Worm (Caenorhabditis elegans): ENCODE data around the gene cpr-1.

The cpr-1 gene

ce11 chrV:11985384-11985783 lies 10.0 kb downstream of the cpr-1 start, which contains the start of gene mans-2:
TSS of gene mans-2 (minus strand) at chrV:11985484.
- no peak for TF ChIP-seq T22C8.4 (GFP tag; IDR thresholded peaks at IDR 0.05)
- TF ChIP-seq flt-1 (GFP tag; IDR thresholded peaks at IDR 0.05) = no peak
- no peak for TF ChIP-seq med-1 (GFP tag; optimal IDR thresholded peaks at IDR 0.05; ENCODE audit: insufficient read depth)
- TF ChIP-seq ztf-23 (GFP tag; IDR thresholded peaks at IDR 0.05) = no peak
- TF ChIP-seq ref-1 (GFP tag; conservative IDR thresholded peaks at IDR 0.05) = no peak
- TF ChIP-seq tab-1 (GFP tag; IDR thresholded peaks at IDR 0.05) = no peak
- TF ChIP-seq cog-1 (tag; optimal IDR thresholded peaks at IDR 0.05) = no peak
- no peak for TF ChIP-seq ztf-29 (GFP tag; IDR thresholded peaks at IDR 0.05)
- no peak for TF ChIP-seq klf-2 (GFP tag; conservative IDR thresholded peaks at IDR 0.05)

DNA sequence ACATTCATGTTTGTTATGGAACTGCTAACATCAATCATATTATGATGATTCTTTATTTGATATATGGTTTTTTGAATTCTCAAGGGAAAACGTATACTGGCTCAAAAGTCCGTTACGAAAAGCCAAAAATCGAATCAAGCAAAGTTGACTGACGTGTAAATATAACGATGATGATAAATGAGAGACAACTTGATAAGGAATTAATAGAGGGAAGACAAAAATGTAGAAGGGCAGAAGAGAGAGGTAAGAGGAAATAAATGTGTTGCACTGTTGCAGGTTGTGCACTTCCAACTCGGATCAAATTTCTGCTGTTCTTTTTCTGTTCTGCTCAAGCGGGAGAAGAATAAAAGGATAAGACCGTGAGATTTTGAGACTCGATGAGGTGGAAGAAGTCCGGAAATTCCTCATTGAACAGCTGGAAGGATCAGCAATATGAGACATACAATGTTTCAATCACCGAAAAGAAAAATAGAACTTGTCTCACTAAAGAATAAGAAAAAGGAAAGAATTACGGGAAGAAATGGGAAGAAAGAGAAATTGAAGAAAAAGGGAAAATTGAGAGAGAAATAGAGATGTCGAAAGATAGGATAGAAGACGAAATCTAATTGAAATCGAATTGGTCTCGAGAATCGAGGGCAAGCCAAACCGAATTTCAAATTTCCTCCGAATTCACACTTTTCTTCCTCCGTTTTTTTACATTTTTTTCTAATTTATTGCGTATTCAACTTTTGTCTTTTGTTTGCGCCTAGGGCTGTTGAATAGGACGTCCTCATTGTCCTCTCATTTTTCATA lies 10.9 kb downstream of the cpr-1 start:
- no peak for TF ChIP-seq cog-1 (tag; optimal IDR thresholded peaks at IDR 0.05)
- no peak for TF ChIP-seq klf-2 (GFP tag; conservative IDR thresholded peaks at IDR 0.05)
- TF ChIP-seq med-1 (GFP tag; optimal IDR thresholded peaks at IDR 0.05; ENCODE audit: insufficient read depth) = no peak
- no peak for TF ChIP-seq T22C8.4 (GFP tag; IDR thresholded peaks at IDR 0.05)
- no peak for TF ChIP-seq ztf-23 (GFP tag; IDR thresholded peaks at IDR 0.05)
- no peak for TF ChIP-seq flt-1 (GFP tag; IDR thresholded peaks at IDR 0.05)

DNA sequence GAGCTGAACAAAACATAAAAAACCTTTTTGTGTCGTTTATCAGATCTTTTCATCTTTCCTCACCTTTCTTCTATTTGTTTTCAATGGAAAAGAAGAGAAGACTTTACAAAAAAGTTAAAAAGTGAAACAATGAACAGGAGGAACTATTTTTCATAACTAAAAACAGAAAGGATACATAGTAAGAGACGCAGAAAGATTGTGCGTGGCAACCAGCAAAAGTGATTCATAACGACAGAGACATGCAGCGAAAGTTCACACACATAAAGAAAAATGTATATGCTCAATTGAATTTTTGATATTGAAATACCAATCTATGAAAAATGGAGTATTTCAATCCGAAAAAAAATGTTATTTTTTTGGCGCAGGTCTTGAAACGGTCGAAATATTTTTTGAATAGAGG lies 14.5 kb downstream of the cpr-1 start:
- TF ChIP-seq ztf-29 (GFP tag; IDR thresholded peaks at IDR 0.05) = no peak
- TF ChIP-seq cog-1 (tag; optimal IDR thresholded peaks at IDR 0.05) = no peak
- TF ChIP-seq ztf-23 (GFP tag; IDR thresholded peaks at IDR 0.05) = no peak
- no peak for TF ChIP-seq klf-2 (GFP tag; conservative IDR thresholded peaks at IDR 0.05)
- no peak for TF ChIP-seq ref-1 (GFP tag; conservative IDR thresholded peaks at IDR 0.05)
- TF ChIP-seq T22C8.4 (GFP tag; IDR thresholded peaks at IDR 0.05) = no peak
- no peak for TF ChIP-seq med-1 (GFP tag; optimal IDR thresholded peaks at IDR 0.05; ENCODE audit: insufficient read depth)
- TF ChIP-seq flt-1 (GFP tag; IDR thresholded peaks at IDR 0.05) = no peak
- no peak for TF ChIP-seq tab-1 (GFP tag; IDR thresholded peaks at IDR 0.05)

DNA sequence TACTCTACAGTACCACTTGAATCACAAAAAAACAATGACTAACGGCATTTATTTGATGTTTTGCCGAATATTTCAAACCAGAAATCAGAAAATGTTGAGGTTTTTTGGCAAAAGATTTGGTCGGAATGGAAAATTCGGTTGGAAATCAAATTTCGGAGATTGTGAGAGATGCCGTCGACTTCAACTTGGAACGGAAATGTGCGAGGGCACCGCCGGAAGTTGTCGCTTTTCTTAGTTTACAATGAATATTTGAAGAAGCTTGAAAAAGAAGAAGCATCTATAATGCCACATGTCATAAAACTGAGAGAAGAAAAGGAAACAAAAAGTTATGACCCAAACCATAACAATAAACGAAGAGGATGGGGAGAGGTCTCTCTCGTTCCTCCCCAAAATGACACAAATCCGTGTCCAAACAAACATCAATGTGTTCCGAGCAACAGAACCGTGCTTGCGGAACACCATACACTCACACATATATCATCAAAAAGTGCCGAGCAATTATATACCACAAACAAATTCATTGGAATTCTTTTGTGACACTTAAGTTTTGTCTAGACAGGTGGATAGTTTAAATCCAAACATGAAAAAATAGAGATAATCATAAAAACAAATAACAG lies 15.3 kb downstream of the cpr-1 start:
- TF ChIP-seq tab-1 (GFP tag; IDR thresholded peaks at IDR 0.05) = no peak
- no peak for TF ChIP-seq ref-1 (GFP tag; conservative IDR thresholded peaks at IDR 0.05)
- TF ChIP-seq ztf-29 (GFP tag; IDR thresholded peaks at IDR 0.05) = no peak
- TF ChIP-seq flt-1 (GFP tag; IDR thresholded peaks at IDR 0.05) = no peak
- no peak for TF ChIP-seq med-1 (GFP tag; optimal IDR thresholded peaks at IDR 0.05; ENCODE audit: insufficient read depth)
- TF ChIP-seq T22C8.4 (GFP tag; IDR thresholded peaks at IDR 0.05) = no peak
- no peak for TF ChIP-seq ztf-23 (GFP tag; IDR thresholded peaks at IDR 0.05)
- no peak for TF ChIP-seq klf-2 (GFP tag; conservative IDR thresholded peaks at IDR 0.05)
- TF ChIP-seq cog-1 (tag; optimal IDR thresholded peaks at IDR 0.05) = no peak

DNA sequence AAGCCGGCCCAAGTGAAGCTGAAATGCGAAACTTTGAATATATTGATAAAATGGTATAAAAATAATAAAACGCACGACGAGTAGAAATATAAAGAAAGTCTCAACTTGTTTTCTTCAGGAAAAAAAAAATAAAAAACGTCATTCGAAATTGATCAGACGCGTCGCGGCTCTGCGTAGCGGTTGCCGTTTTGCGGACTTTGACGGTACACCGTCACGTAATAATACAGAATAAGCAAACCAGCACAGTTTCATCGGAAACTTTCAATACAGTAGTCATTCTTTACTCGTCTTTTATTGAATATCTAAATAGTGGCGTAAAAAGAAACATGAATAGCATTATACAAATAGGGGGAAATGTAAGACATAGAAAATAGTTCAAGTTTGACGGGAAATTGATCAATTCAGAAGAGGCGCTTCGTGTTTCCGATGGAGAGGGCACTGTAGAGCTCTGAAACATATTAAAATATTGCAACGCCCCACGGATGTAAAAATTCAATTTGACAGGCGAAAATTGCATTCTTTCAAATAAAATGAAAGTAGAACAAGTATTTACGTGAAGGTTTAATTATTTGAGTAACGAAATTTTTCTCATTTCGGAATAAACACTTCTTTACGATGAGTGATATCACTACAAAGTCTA lies 18.5 kb downstream of the cpr-1 start, which contains the start of the genes cyl-1 and C52E4.7:
TSS of gene cyl-1 (minus strand) at position 18 of the 640 bp plus-strand sequence.
TSS of gene C52E4.7 (plus strand) at position 590 of the 640 bp plus-strand sequence.
- TF ChIP-seq flt-1 (GFP tag; IDR thresholded peaks at IDR 0.05) (no peak), T22C8.4 (GFP tag; IDR thresholded peaks at IDR 0.05) (no peak), ztf-23 (GFP tag; IDR thresholded peaks at IDR 0.05) (no peak), med-1 (GFP tag; optimal IDR thresholded peaks at IDR 0.05; ENCODE audit: insufficient read depth) (no peak), tab-1 (GFP tag; IDR thresholded peaks at IDR 0.05) (no peak), ztf-29 (GFP tag; IDR thresholded peaks at IDR 0.05) (no peak), klf-2 (GFP tag; conservative IDR thresholded peaks at IDR 0.05) (no peak), ref-1 (GFP tag; conservative IDR thresholded peaks at IDR 0.05) (no peak), cog-1 (tag; optimal IDR thresholded peaks at IDR 0.05) (no peak)

DNA sequence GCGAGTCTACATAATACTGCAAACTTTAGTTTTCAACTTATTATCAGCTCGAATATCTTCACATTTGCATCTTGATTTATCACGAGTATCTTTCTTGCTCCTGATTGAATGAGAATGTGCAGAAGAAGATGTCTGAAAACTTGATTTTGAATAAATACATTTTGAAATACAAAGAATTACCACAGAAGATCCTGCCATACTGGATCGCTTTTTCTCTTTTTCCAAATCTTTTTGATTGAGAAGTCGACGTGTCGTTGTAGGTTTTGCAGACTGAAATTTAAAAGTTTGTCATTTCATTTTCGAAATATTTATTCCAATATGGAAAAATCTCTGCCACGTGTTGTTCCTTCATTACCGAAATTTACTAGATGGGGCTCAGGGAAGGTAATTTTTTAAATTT lies 20.5 kb downstream of the cpr-1 start, which contains the start of gene C52E4.12:
TSS of gene C52E4.12 (plus strand) at position 301 of the 400 bp plus-strand sequence.
- no peak for TF ChIP-seq klf-2 (GFP tag; conservative IDR thresholded peaks at IDR 0.05)
- no peak for TF ChIP-seq ref-1 (GFP tag; conservative IDR thresholded peaks at IDR 0.05)
- TF ChIP-seq cog-1 (tag; optimal IDR thresholded peaks at IDR 0.05) = no peak
- TF ChIP-seq T22C8.4 (GFP tag; IDR thresholded peaks at IDR 0.05) = no peak
- no peak for TF ChIP-seq ztf-29 (GFP tag; IDR thresholded peaks at IDR 0.05)
- TF ChIP-seq med-1 (GFP tag; optimal IDR thresholded peaks at IDR 0.05; ENCODE audit: insufficient read depth) = no peak
- TF ChIP-seq ztf-23 (GFP tag; IDR thresholded peaks at IDR 0.05) = no peak
- no peak for TF ChIP-seq flt-1 (GFP tag; IDR thresholded peaks at IDR 0.05)
- TF ChIP-seq tab-1 (GFP tag; IDR thresholded peaks at IDR 0.05) = no peak

- no peak for TF ChIP-seq tab-1 (GFP tag; IDR thresholded peaks at IDR 0.05)
Measured at ce11 chrV:11997403-11997802, 22.1 kb downstream of the cpr-1 start.

DNA sequence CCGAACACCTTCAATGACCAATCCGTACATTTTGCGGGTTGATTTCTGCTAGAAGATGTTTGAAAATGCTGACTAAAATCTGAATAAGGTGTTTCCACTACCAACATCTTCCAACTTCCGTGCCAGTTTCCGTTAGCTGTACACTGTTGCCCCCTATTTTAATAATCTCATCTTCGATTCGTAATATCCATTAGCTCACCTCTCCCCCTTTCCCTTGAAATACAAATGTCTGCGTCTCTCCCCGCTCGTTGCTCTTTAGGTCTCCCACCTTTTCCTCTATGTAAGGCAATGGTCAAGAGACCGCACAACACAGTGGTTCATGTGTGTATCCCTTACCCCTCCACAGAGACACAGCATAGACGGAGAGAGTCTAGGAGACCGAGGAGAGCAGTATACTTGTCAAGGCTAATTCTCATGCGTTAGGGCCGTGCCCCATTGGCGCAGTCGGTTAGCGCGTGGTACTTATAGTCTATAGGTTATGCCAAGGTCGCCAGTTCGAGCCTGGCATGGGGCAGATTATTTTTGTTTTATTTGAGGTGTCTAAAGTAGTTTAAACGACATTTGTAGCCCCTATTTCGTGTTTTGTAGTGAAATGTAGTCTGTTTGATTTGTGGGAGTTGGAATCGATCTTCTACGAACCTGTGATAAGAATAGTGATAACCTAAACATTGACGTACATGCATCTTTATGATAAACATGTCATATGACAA lies 26.6 kb downstream of the cpr-1 start, which contains the start of gene gcy-33:
TSS of gene gcy-33 (minus strand) at position 51 of the 710 bp plus-strand sequence.
- TF ChIP-seq med-1 (GFP tag; optimal IDR thresholded peaks at IDR 0.05; ENCODE audit: insufficient read depth) (peak; percentile 88), tab-1 (GFP tag; IDR thresholded peaks at IDR 0.05) (peak; percentile 99), cog-1 (tag; optimal IDR thresholded peaks at IDR 0.05) (peak; percentile 85), T22C8.4 (GFP tag; IDR thresholded peaks at IDR 0.05) (peak; percentile 96), ztf-29 (GFP tag; IDR thresholded peaks at IDR 0.05) (peak; percentile 97), klf-2 (GFP tag; conservative IDR thresholded peaks at IDR 0.05) (peak; percentile 97), ztf-23 (GFP tag; IDR thresholded peaks at IDR 0.05) (peak; percentile 97), flt-1 (GFP tag; IDR thresholded peaks at IDR 0.05) (peak; percentile 98), ref-1 (GFP tag; conservative IDR thresholded peaks at IDR 0.05) (peak; percentile 97)

All from whole organism, midembryonic.